Worm (Caenorhabditis elegans) whole organism, young adult: ENCODE data around the gene B0432.8.

ENCODE experiments used
- F57C9.4 ChIP-seq: sonication (generic microtip); optimal IDR thresholded peaks from 2 replicates; lab custom pipeline; 2017; ENCODE audit warnings: mild to moderate bottlenecking, missing genetic modification characterization, missing compliant biosample characterization
- atf-7 ChIP-seq: sonication (generic microtip); optimal IDR thresholded peaks from 2 replicates; lab custom pipeline; 2017; ENCODE audit warnings: mild to moderate bottlenecking, missing genetic modification characterization, missing compliant biosample characterization
- athp-1 ChIP-seq: sonication (generic microtip); optimal IDR thresholded peaks from 2 replicates; lab custom pipeline; 2017; ENCODE audit warnings: mild to moderate bottlenecking, missing genetic modification characterization, missing compliant biosample characterization
- lsy-27 ChIP-seq: sonication (generic microtip); optimal IDR thresholded peaks from 2 replicates; lab custom pipeline; 2017; ENCODE audit warnings: missing genetic modification characterization, mild to moderate bottlenecking, missing compliant biosample characterization, antibody characterized with exemption, missing genotype, borderline replicate concordance; ENCODE audit not compliant: insufficient read depth
- nhr-80 ChIP-seq: sonication (generic microtip); optimal IDR thresholded peaks from 2 replicates; lab custom pipeline; 2016; ENCODE audit warnings: missing genetic modification characterization, missing compliant biosample characterization
- snpc-4 ChIP-seq, 5 experiments: fragments of 150-350 bp in 1 of 5; sonication (generic microtip) in 4 of 5; optimal IDR thresholded peaks; 2 replicates each; lab custom pipeline; 2014 to 2018; ENCODE audit warnings: missing genetic modification characterization in 5 of 5, missing biosample characterization in 3 of 5, antibody characterized with exemption in 2 of 5, mild to moderate bottlenecking in 2 of 5, missing compliant biosample characterization in 2 of 5, missing genotype in 2 of 5, moderate library complexity in 2 of 5, missing genetic modification reagents in 1 of 5
- unc-130 ChIP-seq: sonication (generic microtip); optimal IDR thresholded peaks from 2 replicates; lab custom pipeline; 2016; ENCODE audit warnings: missing genetic modification reagents, missing genetic modification characterization, missing compliant biosample characterization

DNA sequence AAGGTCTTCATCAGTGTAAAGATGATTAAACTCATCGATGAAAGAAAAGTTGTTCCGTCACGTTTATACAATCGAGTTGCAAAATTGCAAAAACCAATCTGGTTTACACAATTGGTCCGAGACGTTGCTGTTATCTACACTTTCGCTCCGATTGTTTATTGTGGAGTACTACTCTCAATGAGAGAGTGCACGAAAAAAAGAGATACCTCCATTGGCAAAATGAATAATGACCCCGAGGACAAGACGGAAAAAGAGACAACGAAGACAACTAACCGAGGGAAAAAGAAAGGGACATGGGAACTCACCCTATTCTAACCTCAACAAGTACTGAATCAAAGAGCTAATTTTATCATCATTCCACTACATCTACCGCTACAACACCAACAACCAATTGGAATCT is 35.0 kb upstream of the B0432.8 start:
- TF ChIP-seq unc-130 (no peak), snpc-4 (GFP tag; optimal IDR thresholded peaks at IDR 0.05; lab: Kevin White, UChicago) (no peak), snpc-4 (tag; optimal IDR thresholded peaks at IDR 0.05; lab: Kevin White, UChicago) (no peak), lsy-27 (tag; lab: Kevin White, UChicago) (no peak), nhr-80 (tag; lab: Kevin White, UChicago) (no peak), athp-1 (tag; lab: Kevin White, UChicago) (no peak), atf-7 (no peak), F57C9.4 (tag; lab: Kevin White, UChicago) (no peak)
